Worm (Caenorhabditis elegans): ENCODE results near the gene klp-6.
A peak's percentile ranks its signal among the peaks of the same experiment; 100 is the strongest.

klp-6 gene

DNA sequence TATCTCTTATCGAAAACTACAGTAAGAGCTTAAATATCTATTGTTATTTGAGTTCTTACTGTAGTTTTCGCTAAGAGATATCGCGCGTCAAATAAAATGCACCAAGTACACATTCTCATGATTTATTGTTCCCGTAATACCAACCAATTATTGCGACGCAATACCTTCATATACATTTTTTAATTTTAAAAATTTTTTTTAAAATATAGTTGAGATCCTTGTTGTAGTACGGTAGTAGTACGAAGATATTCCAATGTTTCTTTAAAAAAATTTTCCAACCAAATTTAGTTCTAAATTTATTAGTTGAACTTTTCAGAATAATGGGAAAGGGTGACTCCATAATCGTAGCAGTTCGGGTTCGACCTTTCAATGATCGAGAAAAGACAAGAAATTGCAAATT is at the start of gene klp-6:
klp-6 (plus strand) TSS at position 301 of the 400 bp plus-strand sequence.
- TF ChIP-seq sea-1 (GFP tag; conservative IDR thresholded peaks at IDR 0.05), result no peak
- TF ChIP-seq tbx-11 (GFP tag; IDR thresholded peaks at IDR 0.05), result no peak
- no peak for TF ChIP-seq B0310.2 (tag; optimal IDR thresholded peaks at IDR 0.05)
- no peak for TF ChIP-seq hmg-4 (GFP tag; optimal IDR thresholded peaks at IDR 0.05)
- no peak for TF ChIP-seq tra-4 (tag; optimal IDR thresholded peaks at IDR 0.05)

DNA sequence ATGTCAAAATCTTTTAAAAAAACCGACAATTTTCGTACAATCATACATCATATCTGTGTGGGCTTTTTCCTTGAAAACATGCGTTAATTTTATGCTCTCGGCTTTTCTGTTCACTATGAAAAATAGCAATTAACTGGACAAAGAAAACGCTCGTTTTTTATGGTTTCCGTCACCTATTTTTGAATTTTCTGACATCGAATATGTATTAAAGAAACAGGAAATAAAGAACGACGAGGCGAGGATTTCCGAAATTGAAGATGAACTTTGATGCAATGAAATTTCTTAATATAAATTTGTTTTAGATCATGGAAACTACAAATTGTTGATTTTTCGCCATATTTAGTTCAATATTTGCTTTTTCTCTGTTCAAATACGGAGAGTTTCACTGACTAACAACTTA is 46.8 kb upstream of the klp-6 start:
- no peak for TF ChIP-seq hmg-4 (GFP tag; optimal IDR thresholded peaks at IDR 0.05)
- TF ChIP-seq tbx-11 (GFP tag; IDR thresholded peaks at IDR 0.05), result no peak
- TF ChIP-seq hmbx-1 (tag; optimal IDR thresholded peaks at IDR 0.05), result no peak
- no peak for TF ChIP-seq sea-1 (GFP tag; conservative IDR thresholded peaks at IDR 0.05)
- no peak for TF ChIP-seq ama-1 (optimal IDR thresholded peaks at IDR 0.05)
- no peak for TF ChIP-seq B0310.2 (tag; optimal IDR thresholded peaks at IDR 0.05)
- TF ChIP-seq ceh-13 (GFP tag; optimal IDR thresholded peaks at IDR 0.05), result no peak
- TF ChIP-seq tra-4 (tag; optimal IDR thresholded peaks at IDR 0.05), result no peak
- no peak for TF ChIP-seq pes-1 (GFP tag; IDR thresholded peaks at IDR 0.05)

DNA sequence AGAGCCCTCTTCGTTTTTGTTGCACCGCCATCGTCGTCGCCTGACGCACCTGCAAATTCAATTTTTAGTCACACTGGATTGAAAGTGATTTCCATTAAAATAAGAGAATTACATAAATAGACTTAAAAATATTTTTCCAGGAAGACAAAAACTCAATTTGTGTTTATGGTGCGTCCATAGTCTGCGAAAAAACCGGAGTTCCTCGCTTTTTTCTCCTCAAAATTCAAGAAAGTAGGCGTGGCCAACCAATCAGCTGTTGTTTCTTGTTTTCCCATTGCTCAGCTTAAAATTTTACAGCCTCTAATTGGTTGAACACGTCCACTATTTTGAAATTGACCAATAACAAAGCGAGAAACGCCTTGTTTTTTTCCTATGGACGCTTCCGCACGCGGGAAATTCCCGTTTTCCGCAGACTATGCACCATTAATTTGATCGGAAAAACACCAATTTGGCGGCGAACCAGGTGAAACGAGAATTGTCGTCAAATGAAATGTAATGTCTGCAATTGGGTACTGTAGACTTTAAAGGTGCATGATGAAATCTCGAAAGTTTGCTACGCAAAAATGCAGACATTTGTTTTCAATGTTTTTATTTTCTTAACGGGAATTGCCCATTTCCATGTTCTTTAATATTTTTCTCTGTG is 46.2 kb upstream of the klp-6 start, which contains the start of gene C27F2.7:
C27F2.7 (minus strand) TSS at position 51 of the 643 bp plus-strand sequence.
- TF ChIP-seq flt-1 (GFP tag; IDR thresholded peaks at IDR 0.05), result no peak
- no peak for TF ChIP-seq ceh-36 (tag; optimal IDR thresholded peaks at IDR 0.05)

DNA sequence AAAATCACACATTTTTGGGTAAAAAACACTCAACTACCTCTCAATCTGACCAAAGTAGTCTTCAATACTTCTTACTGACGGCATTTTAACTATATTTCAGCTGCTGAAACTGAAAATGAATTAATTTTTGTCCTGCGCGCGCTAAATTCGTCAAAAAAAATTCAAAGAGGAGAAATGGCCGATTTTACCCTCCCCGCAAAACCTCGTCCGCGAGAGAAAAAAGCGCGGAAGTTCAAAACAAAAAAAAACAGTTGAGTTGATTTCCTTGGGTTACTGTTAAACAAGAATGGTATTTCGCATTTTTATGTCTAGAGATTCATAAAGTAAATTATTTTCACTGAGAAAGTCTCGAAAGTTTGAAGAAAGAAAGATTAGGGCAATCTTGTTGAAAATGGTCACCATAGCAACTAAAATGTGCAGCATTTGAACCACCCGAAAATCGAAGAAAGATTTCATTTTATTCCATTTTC is 43.9 kb upstream of the klp-6 start, which contains the start of the genes C27F2.10 and wdr-60:
C27F2.10 (minus strand) TSS at position 109 of the 470 bp plus-strand sequence.
wdr-60 (plus strand) TSS at position 420 of the 470 bp plus-strand sequence.
- TF ChIP-seq tra-4 (tag; optimal IDR thresholded peaks at IDR 0.05) (no peak), tbx-37 (GFP tag; conservative IDR thresholded peaks at IDR 0.05) (peak; percentile 58), F13C5.2 (tag; optimal IDR thresholded peaks at IDR 0.05) (no peak)

DNA sequence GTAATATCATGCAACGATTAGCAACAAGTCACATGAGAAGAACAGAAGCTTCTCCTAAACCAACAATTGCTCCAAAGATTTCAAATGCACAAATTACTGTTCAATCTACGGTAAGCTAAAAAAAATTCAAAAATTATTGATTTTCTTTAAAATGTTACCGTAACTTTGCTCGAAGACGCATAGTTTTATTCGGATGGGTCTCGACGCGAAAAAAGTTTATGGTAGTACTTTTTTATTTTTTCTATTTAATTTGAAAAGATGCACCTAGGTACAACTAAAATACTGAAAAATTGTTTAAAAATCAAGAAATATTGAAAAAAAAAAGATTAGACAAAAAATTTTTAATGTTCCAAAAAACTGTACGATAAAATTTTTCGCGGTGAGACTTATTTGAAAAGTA is 43.1 kb upstream of the klp-6 start:
- no peak for TF ChIP-seq ets-7 (tag; optimal IDR thresholded peaks at IDR 0.05)
- TF ChIP-seq ceh-13 (GFP tag; optimal IDR thresholded peaks at IDR 0.05), result no peak
- TF ChIP-seq B0310.2 (tag; optimal IDR thresholded peaks at IDR 0.05), result no peak
- no peak for TF ChIP-seq tbx-37 (GFP tag; conservative IDR thresholded peaks at IDR 0.05)
- no peak for TF ChIP-seq F13C5.2 (tag; optimal IDR thresholded peaks at IDR 0.05)
- no peak for TF ChIP-seq ceh-36 (tag; optimal IDR thresholded peaks at IDR 0.05)
- no peak for TF ChIP-seq ama-1 (optimal IDR thresholded peaks at IDR 0.05)

DNA sequence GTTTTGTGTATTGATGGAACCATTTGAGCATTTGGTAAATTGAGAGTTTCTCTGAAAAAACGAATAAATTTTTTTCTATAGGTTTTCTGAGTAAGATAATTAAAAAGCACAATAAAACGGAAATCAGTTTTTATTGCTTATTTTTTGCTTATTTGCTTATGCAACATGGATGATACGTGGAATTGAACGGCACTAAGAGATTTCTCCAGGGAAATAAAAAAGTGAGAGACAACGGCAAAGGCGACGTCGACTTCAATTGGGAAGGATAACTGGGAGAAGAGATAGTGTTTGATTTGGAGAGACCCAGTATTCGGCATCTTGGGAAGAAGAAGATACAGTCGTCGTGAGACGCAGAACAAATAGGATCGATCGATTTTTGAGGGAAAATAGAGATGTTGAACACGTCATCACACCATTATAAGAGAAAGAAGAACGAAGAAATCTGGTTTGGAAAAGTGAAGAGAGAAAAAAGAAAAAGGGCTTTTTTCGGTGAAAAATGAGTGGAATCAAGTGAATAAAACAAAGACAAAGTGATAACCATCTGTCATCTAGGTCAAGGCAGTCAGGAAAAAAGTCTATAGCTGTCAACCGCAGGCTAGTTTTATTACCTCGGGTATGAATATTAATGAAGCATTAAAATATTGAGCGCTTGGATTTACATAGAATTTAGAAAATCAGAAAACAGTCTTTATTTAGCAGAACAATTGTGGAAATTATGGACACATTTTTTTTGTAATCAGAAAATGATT is 32.4 kb upstream of the klp-6 start, which contains the start of gene tmem-131:
tmem-131 (minus strand) TSS at position 51 of the 749 bp plus-strand sequence.
- TF ChIP-seq tbx-37 (GFP tag; conservative IDR thresholded peaks at IDR 0.05), result no peak
- TF ChIP-seq sea-1 (GFP tag; conservative IDR thresholded peaks at IDR 0.05), result no peak
- no peak for TF ChIP-seq ceh-36 (tag; optimal IDR thresholded peaks at IDR 0.05)
- no peak for TF ChIP-seq aly-1 (tag; optimal IDR thresholded peaks at IDR 0.05)
- TF ChIP-seq B0310.2 (tag; optimal IDR thresholded peaks at IDR 0.05), result no peak
- TF ChIP-seq ceh-13 (GFP tag; optimal IDR thresholded peaks at IDR 0.05), result no peak
- TF ChIP-seq hmbx-1 (tag; optimal IDR thresholded peaks at IDR 0.05), result no peak
- no peak for TF ChIP-seq pes-1 (GFP tag; IDR thresholded peaks at IDR 0.05)
- TF ChIP-seq flt-1 (GFP tag; IDR thresholded peaks at IDR 0.05), result no peak
- no peak for TF ChIP-seq ets-7 (tag; optimal IDR thresholded peaks at IDR 0.05)
- no peak for TF ChIP-seq tra-4 (tag; optimal IDR thresholded peaks at IDR 0.05)
- no peak for TF ChIP-seq ama-1 (optimal IDR thresholded peaks at IDR 0.05)
- TF ChIP-seq hmg-4 (GFP tag; optimal IDR thresholded peaks at IDR 0.05), result no peak
- TF ChIP-seq hnd-1 (tag; optimal IDR thresholded peaks at IDR 0.05), result no peak
- no peak for TF ChIP-seq tbx-11 (GFP tag; IDR thresholded peaks at IDR 0.05)
- no peak for TF ChIP-seq F13C5.2 (tag; optimal IDR thresholded peaks at IDR 0.05)

DNA sequence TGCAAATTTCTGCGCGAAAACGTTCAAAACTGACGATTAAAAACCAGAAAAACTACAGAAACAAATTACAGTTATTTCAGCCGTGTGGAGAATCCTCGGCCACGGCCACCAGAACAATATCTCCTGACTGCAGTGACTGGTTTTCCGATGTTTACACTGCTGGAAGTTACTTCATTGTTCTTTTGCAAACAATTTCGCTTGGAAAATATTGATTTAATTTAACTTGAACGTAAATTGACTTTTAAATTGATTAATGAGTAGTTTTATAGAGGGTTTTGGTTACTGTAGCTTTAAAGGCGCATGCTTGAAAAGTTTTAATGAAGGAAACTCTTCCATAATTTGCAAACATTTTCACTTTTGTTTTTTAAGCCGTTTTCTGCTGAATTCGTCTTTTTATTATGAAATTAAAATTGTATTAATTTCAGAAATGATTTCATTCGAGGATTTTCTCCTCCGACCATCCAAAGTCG is 31.7 kb upstream of the klp-6 start, which contains the start of gene smcr-8:
smcr-8 (plus strand) TSS at position 420 of the 470 bp plus-strand sequence.
- TF ChIP-seq flt-1 (GFP tag; IDR thresholded peaks at IDR 0.05), result no peak
- no peak for TF ChIP-seq F13C5.2 (tag; optimal IDR thresholded peaks at IDR 0.05)
- TF ChIP-seq pes-1 (GFP tag; IDR thresholded peaks at IDR 0.05), result no peak
- TF ChIP-seq sea-1 (GFP tag; conservative IDR thresholded peaks at IDR 0.05), result no peak
- TF ChIP-seq aly-1 (tag; optimal IDR thresholded peaks at IDR 0.05), result no peak
- TF ChIP-seq ceh-36 (tag; optimal IDR thresholded peaks at IDR 0.05), result no peak
- TF ChIP-seq hmbx-1 (tag; optimal IDR thresholded peaks at IDR 0.05), result no peak
- TF ChIP-seq scrt-1 (GFP tag; IDR thresholded peaks at IDR 0.05), result no peak
- TF ChIP-seq B0310.2 (tag; optimal IDR thresholded peaks at IDR 0.05), result no peak
- TF ChIP-seq tra-4 (tag; optimal IDR thresholded peaks at IDR 0.05), result no peak
- TF ChIP-seq hmg-4 (GFP tag; optimal IDR thresholded peaks at IDR 0.05), result no peak
- TF ChIP-seq tbx-37 (GFP tag; conservative IDR thresholded peaks at IDR 0.05), result no peak
- no peak for TF ChIP-seq ama-1 (optimal IDR thresholded peaks at IDR 0.05)
- no peak for TF ChIP-seq ceh-13 (GFP tag; optimal IDR thresholded peaks at IDR 0.05)
- no peak for TF ChIP-seq ets-7 (tag; optimal IDR thresholded peaks at IDR 0.05)
- no peak for TF ChIP-seq tbx-11 (GFP tag; IDR thresholded peaks at IDR 0.05)

DNA sequence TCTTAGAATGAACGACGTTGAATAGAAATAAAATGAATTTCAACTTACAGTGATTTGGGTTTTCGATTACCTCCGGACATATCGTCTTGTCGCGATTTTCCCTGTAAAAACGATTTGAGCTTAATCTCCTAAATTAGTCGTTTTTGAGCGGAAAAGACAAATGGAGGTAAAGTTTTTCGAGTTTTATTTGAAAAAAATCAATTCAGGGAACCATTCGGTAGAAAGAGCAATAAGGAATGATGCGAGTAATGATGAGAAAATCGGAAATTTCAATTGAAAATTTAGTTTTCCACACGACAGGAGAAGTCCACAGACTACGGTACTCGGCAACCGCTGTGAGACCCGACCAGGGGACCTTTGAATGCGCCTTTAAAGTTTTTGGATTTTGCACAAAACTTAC is 28.5 kb upstream of the klp-6 start, which contains the start of gene R144.10:
R144.10 (minus strand) TSS at position 101 of the 400 bp plus-strand sequence.
- TF ChIP-seq F13C5.2 (tag; optimal IDR thresholded peaks at IDR 0.05) (no peak), pes-1 (GFP tag; IDR thresholded peaks at IDR 0.05) (no peak), tra-4 (tag; optimal IDR thresholded peaks at IDR 0.05) (no peak), ets-7 (tag; optimal IDR thresholded peaks at IDR 0.05) (no peak), ceh-13 (GFP tag; optimal IDR thresholded peaks at IDR 0.05) (no peak), tbx-37 (GFP tag; conservative IDR thresholded peaks at IDR 0.05) (no peak), flt-1 (GFP tag; IDR thresholded peaks at IDR 0.05) (no peak), scrt-1 (GFP tag; IDR thresholded peaks at IDR 0.05) (no peak), hmbx-1 (tag; optimal IDR thresholded peaks at IDR 0.05) (no peak), aly-1 (tag; optimal IDR thresholded peaks at IDR 0.05) (no peak), hmg-4 (GFP tag; optimal IDR thresholded peaks at IDR 0.05) (no peak), sea-1 (GFP tag; conservative IDR thresholded peaks at IDR 0.05) (no peak), ama-1 (optimal IDR thresholded peaks at IDR 0.05) (no peak), B0310.2 (tag; optimal IDR thresholded peaks at IDR 0.05) (no peak), hnd-1 (tag; optimal IDR thresholded peaks at IDR 0.05) (no peak)
